Worm (Caenorhabditis elegans): ENCODE measurements around the gene F35C11.6.

The F35C11.6 gene

ce11 chrII:8222309-8223065 lies 36.5 kb downstream of the F35C11.6 start, which contains the start of gene dab-1 (continued):
- peak in 1 of 2 experiments; percentile 75 for TF ChIP-seq unc-62 (GFP tag; optimal IDR thresholded peaks at IDR 0.05 in 1 of 2)
- TF ChIP-seq unc-62 (tag; optimal IDR thresholded peaks at IDR 0.05): no peak
- no peak for TF ChIP-seq daf-8 (GFP tag; IDR thresholded peaks at IDR 0.05)
- TF ChIP-seq ceh-44 (GFP tag; IDR thresholded peaks at IDR 0.05): no peak
- TF ChIP-seq ceh-28 (tag; optimal IDR thresholded peaks at IDR 0.05): no peak
- TF ChIP-seq Y48G9A.11 (GFP tag; IDR thresholded peaks at IDR 0.05): no peak
- TF ChIP-seq F10B5.3 (tag; optimal IDR thresholded peaks at IDR 0.05): no peak
- TF ChIP-seq nhr-237 (tag; optimal IDR thresholded peaks at IDR 0.05): no peak
- TF ChIP-seq ctbp-1 (GFP tag; IDR thresholded peaks at IDR 0.05): no peak
- TF ChIP-seq ztf-11 (tag; optimal IDR thresholded peaks at IDR 0.05): no peak
- TF ChIP-seq saeg-2 (GFP tag; IDR thresholded peaks at IDR 0.05): no peak
- TF ChIP-seq nhr-77 (tag; optimal IDR thresholded peaks at IDR 0.05): peak; percentile 41
- TF ChIP-seq hlh-11 (tag; optimal IDR thresholded peaks at IDR 0.05): peak; percentile 53
- TF ChIP-seq spr-3 (GFP tag; optimal IDR thresholded peaks at IDR 0.05): no peak

DNA sequence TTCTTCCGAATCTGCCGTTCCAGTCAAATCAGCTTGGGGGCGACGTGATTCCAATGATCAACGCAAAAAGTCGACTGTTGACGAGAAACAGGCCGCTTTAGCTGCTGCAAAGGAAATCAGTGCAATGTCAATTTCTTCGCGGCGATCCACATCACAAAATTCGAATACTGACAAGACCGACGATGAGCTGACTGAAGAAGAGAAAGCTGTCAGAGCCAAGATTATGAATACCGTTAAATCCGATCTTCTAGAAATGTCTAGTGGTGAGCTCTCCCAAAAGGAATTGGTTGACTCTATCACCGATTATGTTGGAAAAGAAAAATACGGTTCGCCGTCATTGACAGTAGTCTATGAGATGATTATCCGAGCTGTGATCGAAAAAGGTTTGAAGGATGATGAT lies 38.7 kb downstream of the F35C11.6 start:
- TF ChIP-seq F49E8.2 (tag; optimal IDR thresholded peaks at IDR 0.05; ENCODE audit: borderline replicate concordance): no peak
- no peak for TF ChIP-seq F10B5.3 (tag; optimal IDR thresholded peaks at IDR 0.05)
- peak in 1 of 2 experiments; percentile 96 for TF ChIP-seq unc-62 (GFP tag; optimal IDR thresholded peaks at IDR 0.05 in 1 of 2)
- TF ChIP-seq unc-62 (tag; optimal IDR thresholded peaks at IDR 0.05): no peak
- TF ChIP-seq zip-2 (tag; optimal IDR thresholded peaks at IDR 0.05): no peak

- no peak for TF ChIP-seq T20F7.1 (GFP tag; optimal IDR thresholded peaks at IDR 0.05)
- no peak for TF ChIP-seq daf-16 (GFP tag; optimal IDR thresholded peaks at IDR 0.05)
- TF ChIP-seq daf-16 (tag; optimal IDR thresholded peaks at IDR 0.05): no peak
- TF ChIP-seq aha-1 (tag): peak; percentile 93
- TF ChIP-seq mes-2 (tag; optimal IDR thresholded peaks at IDR 0.05; ENCODE audit: poor library complexity, severe bottlenecking): no peak
- peak in 1 of 2 experiments; percentile 2 for TF ChIP-seq unc-62 (GFP tag; optimal IDR thresholded peaks at IDR 0.05 in 1 of 2)
- TF ChIP-seq unc-62 (tag; optimal IDR thresholded peaks at IDR 0.05): no peak
- TF ChIP-seq R02D3.7 (tag; optimal IDR thresholded peaks at IDR 0.05): no peak
- no peak for TF ChIP-seq dmd-8 (GFP tag; IDR thresholded peaks at IDR 0.05)
- TF ChIP-seq daf-8 (GFP tag; IDR thresholded peaks at IDR 0.05): no peak
Observed at ce11 chrII:8218266-8218665, 40.7 kb downstream of the F35C11.6 start.

ce11 chrII:8216922-8217321 lies 42.0 kb downstream of the F35C11.6 start, which contains the start of gene ifg-1:
ifg-1 (plus strand) TSS chrII:8217222.
- TF ChIP-seq Y105C5A.15 (GFP tag; IDR thresholded peaks at IDR 0.05) (no peak), dmd-8 (GFP tag; IDR thresholded peaks at IDR 0.05) (no peak), F26F4.8 (GFP tag; conservative IDR thresholded peaks at IDR 0.05) (no peak), lsy-2 (tag; optimal IDR thresholded peaks at IDR 0.05) (no peak), lin-39 (tag; optimal IDR thresholded peaks at IDR 0.05) (no peak), F49E8.2 (tag; optimal IDR thresholded peaks at IDR 0.05; ENCODE audit: borderline replicate concordance) (no peak), nhr-102 (tag; optimal IDR thresholded peaks at IDR 0.05) (no peak), php-3 (GFP tag; IDR thresholded peaks at IDR 0.05) (no peak), fos-1 (tag; optimal IDR thresholded peaks at IDR 0.05) (no peak)

DNA sequence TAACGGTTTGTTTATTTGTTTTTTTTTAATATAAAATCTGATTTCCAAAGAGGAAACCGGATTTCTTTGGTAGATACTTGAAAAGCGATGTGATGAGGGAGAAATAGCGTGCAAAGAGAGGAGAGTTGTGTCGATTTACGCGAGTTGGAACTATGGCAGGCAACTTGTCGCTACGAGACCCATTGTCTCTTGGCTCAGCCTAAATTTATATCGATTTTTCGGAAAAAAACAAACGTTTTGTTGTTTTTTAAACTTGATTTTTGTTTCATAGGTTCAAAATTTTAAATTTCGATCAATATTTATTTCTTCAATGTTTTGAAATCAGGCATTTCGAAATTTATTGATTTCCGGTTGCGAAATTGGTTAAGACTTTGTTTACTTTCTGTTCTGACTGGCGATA lies 42.5 kb downstream of the F35C11.6 start, which contains the start of gene M110.3:
TSS of gene M110.3 (minus strand) at position 184 of the 400 bp plus-strand sequence.
- TF ChIP-seq egl-27 (tag; optimal IDR thresholded peaks at IDR 0.05) (no peak), daf-19 (GFP tag; conservative IDR thresholded peaks at IDR 0.05) (no peak), T26A8.4 (GFP tag; IDR thresholded peaks at IDR 0.05) (no peak), snpc-4 (tag; optimal IDR thresholded peaks at IDR 0.05) (no peak), zip-2 (tag; optimal IDR thresholded peaks at IDR 0.05) (no peak), lsy-2 (tag; optimal IDR thresholded peaks at IDR 0.05) (peak in 1 of 2 experiments; percentile 76), pqm-1 (tag; optimal IDR thresholded peaks at IDR 0.05) (no peak), madf-5 (GFP tag; IDR thresholded peaks at IDR 0.05) (no peak), gei-8 (GFP tag; optimal IDR thresholded peaks at IDR 0.05) (no peak), daf-12 (tag; optimal IDR thresholded peaks at IDR 0.05) (no peak), ama-1 (optimal IDR thresholded peaks at IDR 0.05) (no peak), nhr-41 (GFP tag; IDR thresholded peaks at IDR 0.05) (no peak), lin-1 (GFP tag; IDR thresholded peaks at IDR 0.05) (no peak), zip-11 (GFP tag; IDR thresholded peaks at IDR 0.05) (no peak), jun-1 (tag; optimal IDR thresholded peaks at IDR 0.05) (no peak), hif-1 (tag; optimal IDR thresholded peaks at IDR 0.05) (no peak), nhr-11 (tag; optimal IDR thresholded peaks at IDR 0.05) (no peak)
